Worm (Caenorhabditis elegans) whole organism, young adult: ENCODE results near the gene F38A1.9.

ENCODE experiments used
- ZK185.1 ChIP-seq: sonication (generic microtip); optimal IDR thresholded peaks from 2 replicates; lab custom pipeline; 2016; ENCODE audit warnings: mild to moderate bottlenecking, missing genetic modification characterization, missing compliant biosample characterization; ENCODE audit not compliant: poor library complexity, severe bottlenecking
- ama-1 ChIP-seq, 3 experiments: fragments of 150-350 bp in 1 of 3; sonication (generic microtip) in 2 of 3; optimal IDR thresholded peaks; 2 replicates each; lab custom pipeline; 2014 to 2018; ENCODE audit warnings: missing biosample characterization in 2 of 3, missing genetic modification characterization in 2 of 3, missing genetic modification reagents in 2 of 3
- aptf-3 ChIP-seq: fragments of 200-800 bp; sonication (Bioruptor generic); IDR thresholded peaks from 2 replicates; pipeline ENCODE4 v1.3.6; 2022; ENCODE audit warnings: missing genetic modification characterization, missing compliant biosample characterization
- attf-5 ChIP-seq: fragments of 200-800 bp; sonication (Bioruptor generic); optimal IDR thresholded peaks from 2 replicates; lab custom pipeline; 2018; ENCODE audit warnings: mild to moderate bottlenecking, missing genetic modification characterization, missing compliant biosample characterization
- ceh-27 ChIP-seq: fragments of 200-800 bp; sonication (Bioruptor generic); optimal IDR thresholded peaks from 2 replicates; lab custom pipeline; 2018; ENCODE audit warnings: mild to moderate bottlenecking, missing genetic modification characterization, moderate library complexity, missing compliant biosample characterization
- efl-1 ChIP-seq: fragments of 150-350 bp; optimal IDR thresholded peaks from 2 replicates; lab custom pipeline; 2014; ENCODE audit warnings: missing biosample characterization, missing genetic modification reagents, missing genetic modification characterization
- lin-35 ChIP-seq, 3 experiments: fragments of 150-350 bp in 2 of 3; sonication (generic microtip) in 1 of 3; optimal IDR thresholded peaks; 2 replicates each; lab custom pipeline; 2014 to 2018; ENCODE audit warnings: missing biosample characterization in 3 of 3, missing genetic modification characterization in 3 of 3, missing genetic modification reagents in 3 of 3
- lir-1 ChIP-seq: fragments of 200-800 bp; sonication (Bioruptor generic); conservative IDR thresholded peaks from 2 replicates; pipeline ENCODE4 v1.3.6; 2022; ENCODE audit warnings: missing genetic modification reagents, missing genetic modification characterization, missing compliant biosample characterization
- nhr-27 ChIP-seq: fragments of 200-800 bp; sonication (Bioruptor generic); optimal IDR thresholded peaks from 2 replicates; lab custom pipeline; 2018; ENCODE audit warnings: mild to moderate bottlenecking, missing genetic modification characterization, moderate library complexity, missing compliant biosample characterization
- unc-62 ChIP-seq: fragments of 150-350 bp; optimal IDR thresholded peaks from 2 replicates; lab custom pipeline; 2014; ENCODE audit warnings: missing biosample characterization, missing genetic modification reagents, missing genetic modification characterization
- xnd-1 ChIP-seq: sonication (generic microtip); optimal IDR thresholded peaks from 2 replicates; lab custom pipeline; 2016; ENCODE audit warnings: missing genotype, missing genetic modification reagents, missing genetic modification characterization, missing compliant biosample characterization
- ztf-26 ChIP-seq: sonication (generic microtip); optimal IDR thresholded peaks from 2 replicates; lab custom pipeline; 2017; ENCODE audit warnings: missing genetic modification characterization, missing compliant biosample characterization
- ztf-6 ChIP-seq: fragments of 200-800 bp; sonication (Bioruptor generic); IDR thresholded peaks from 2 replicates; pipeline ENCODE4 v1.3.6; 2022; ENCODE audit warnings: missing genetic modification reagents, missing genetic modification characterization, missing compliant biosample characterization

- TF ChIP-seq ceh-27 (no peak), nhr-27 (no peak), unc-62 (GFP tag; lab: Kevin White, UChicago) (no peak), lin-35 (GFP tag; optimal IDR thresholded peaks at IDR 0.05; lab: Kevin White, UChicago) (no peak), ztf-26 (tag; lab: Kevin White, UChicago) (no peak), ZK185.1 (no peak), ama-1 (optimal IDR thresholded peaks at IDR 0.05; lab: Kevin White, UChicago) (no peak), ama-1 (GFP tag; optimal IDR thresholded peaks at IDR 0.05; lab: Kevin White, UChicago) (no peak), lir-1 (GFP tag; lab: Robert Waterston, UW) (no peak), xnd-1 (tag; lab: Kevin White, UChicago) (no peak), attf-5 (GFP tag; lab: Kevin White, UChicago) (no peak), aptf-3 (GFP tag; lab: Robert Waterston, UW) (no peak), efl-1 (no peak), ztf-6 (GFP tag; lab: Robert Waterston, UW) (no peak)
Observed at ce11 chrIV:1261024-1261423, 15.9 kb upstream of the F38A1.9 start, which contains the start of gene clec-169.
